Worm (Caenorhabditis elegans) whole organism, early embryonic: Measurements from ENCODE around the gene ptr-22.

Source experiments
- B0310.2 ChIP-seq: sonication (generic microtip); optimal IDR thresholded peaks from 2 replicates; lab custom pipeline; 2016; ENCODE audit warnings: mild to moderate bottlenecking, missing genetic modification characterization, missing compliant biosample characterization
- F13C5.2 ChIP-seq: sonication (generic microtip); optimal IDR thresholded peaks from 2 replicates; lab custom pipeline; 2017; ENCODE audit warnings: mild to moderate bottlenecking, missing genetic modification characterization, inconsistent platforms, missing compliant biosample characterization
- ama-1 ChIP-seq: fragments of 150-350 bp; optimal IDR thresholded peaks from 2 replicates; lab custom pipeline; 2014
- ceh-36 ChIP-seq: sonication (generic microtip); optimal IDR thresholded peaks from 2 replicates; lab custom pipeline; 2016; ENCODE audit warnings: missing genetic modification characterization, inconsistent platforms, missing compliant biosample characterization
- ets-7 ChIP-seq: sonication (generic microtip); optimal IDR thresholded peaks from 2 replicates; lab custom pipeline; 2016; ENCODE audit warnings: missing genotype, missing genetic modification characterization, missing compliant biosample characterization
- flt-1 ChIP-seq: fragments of 200-800 bp; sonication (Bioruptor generic); IDR thresholded peaks from 2 replicates; pipeline ENCODE4 v1.3.6; 2022; ENCODE audit warnings: missing genetic modification characterization, missing compliant biosample characterization
- hmg-4 ChIP-seq: fragments of 200-800 bp; sonication (Bioruptor generic); optimal IDR thresholded peaks from 2 replicates; lab custom pipeline; 2018; ENCODE audit warnings: mild to moderate bottlenecking, missing genetic modification characterization, missing compliant biosample characterization
- hnd-1 ChIP-seq: sonication (generic microtip); optimal IDR thresholded peaks from 2 replicates; lab custom pipeline; 2016; ENCODE audit warnings: missing genetic modification characterization, missing compliant biosample characterization
- pes-1 ChIP-seq: fragments of 200-800 bp; sonication (Bioruptor generic); IDR thresholded peaks from 2 replicates; pipeline ENCODE4 v1.3.6; 2022; ENCODE audit warnings: missing genetic modification reagents, missing genetic modification characterization, missing compliant biosample characterization
- sea-1 ChIP-seq: fragments of 200-800 bp; sonication (Bioruptor generic); conservative IDR thresholded peaks from 2 replicates; pipeline ENCODE4 v1.3.6; 2022; ENCODE audit warnings: missing genetic modification characterization, missing compliant biosample characterization
- tbx-37 ChIP-seq: fragments of 200-800 bp; sonication (Bioruptor generic); conservative IDR thresholded peaks from 2 replicates; pipeline ENCODE4 v1.3.6; 2022; ENCODE audit warnings: missing genetic modification reagents, missing genetic modification characterization, missing compliant biosample characterization
- tra-4 ChIP-seq: sonication (generic microtip); optimal IDR thresholded peaks from 2 replicates; lab custom pipeline; 2017; ENCODE audit warnings: missing genetic modification characterization, missing compliant biosample characterization

DNA sequence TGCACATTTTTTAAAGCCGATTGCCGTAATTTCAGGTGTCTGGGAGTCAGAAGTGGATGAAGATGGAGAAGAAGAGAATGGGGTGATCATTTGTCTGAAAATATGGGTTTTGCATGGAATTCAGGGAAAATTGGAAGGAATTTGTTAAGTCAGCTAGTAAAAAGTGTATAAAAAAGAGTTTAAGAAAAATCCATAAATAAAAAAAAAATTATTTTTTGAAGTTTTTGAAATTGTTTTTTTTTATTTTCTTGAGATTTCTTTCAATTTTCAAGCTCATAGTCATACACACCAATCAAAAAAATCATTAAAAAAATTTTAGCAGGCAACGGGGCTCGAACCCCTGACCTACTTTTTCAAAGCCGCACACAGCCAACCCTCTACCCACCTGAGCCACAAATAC, 30.7 kb downstream of the ptr-22 start, which contains the start of gene nhr-243:
- TF ChIP-seq tra-4 (tag; lab: Kevin White, UChicago) (no peak), ama-1 (lab: Kevin White, UChicago) (no peak), B0310.2 (tag; lab: Kevin White, UChicago) (no peak), hmg-4 (GFP tag; lab: Kevin White, UChicago) (no peak), tbx-37 (GFP tag; lab: Robert Waterston, UW) (no peak), flt-1 (GFP tag; lab: Robert Waterston, UW) (no peak), sea-1 (GFP tag; lab: Robert Waterston, UW) (no peak), F13C5.2 (tag; lab: Kevin White, UChicago) (no peak), hnd-1 (tag; lab: Kevin White, UChicago) (no peak), ets-7 (tag; lab: Kevin White, UChicago) (no peak), pes-1 (no peak), ceh-36 (tag; lab: Kevin White, UChicago) (no peak)
